Worm (Caenorhabditis elegans) whole organism, L4 larva: ENCODE results near the gene acr-20.
A peak's percentile ranks its signal among the peaks of the same experiment; 100 is the strongest.

Experiments used
- D1046.2 ChIP-seq: fragments of 200-800 bp; sonication (Bioruptor generic); IDR thresholded peaks from 2 replicates; pipeline ENCODE4 v1.3.6; 2022; ENCODE audit warnings: missing genetic modification characterization, missing compliant biosample characterization
- F44E2.7 ChIP-seq: fragments of 200-800 bp; sonication (Bioruptor generic); IDR thresholded peaks from 2 replicates; pipeline ENCODE4 v2.1.2; 2022; ENCODE audit warnings: missing genetic modification characterization, missing compliant biosample characterization
- F49E8.2 ChIP-seq: sonication (generic microtip); optimal IDR thresholded peaks from 2 replicates; lab custom pipeline; 2016; ENCODE audit warnings: missing compliant biosample characterization, mild to moderate bottlenecking, missing genetic modification characterization, borderline replicate concordance
- T20F7.1 ChIP-seq: fragments of 200-800 bp; sonication (Bioruptor generic); optimal IDR thresholded peaks from 2 replicates; lab custom pipeline; 2018; ENCODE audit warnings: mild to moderate bottlenecking, missing genetic modification characterization, missing compliant biosample characterization
- Y48G9A.11 ChIP-seq: fragments of 200-800 bp; sonication (Bioruptor generic); IDR thresholded peaks from 2 replicates; pipeline ENCODE4 v1.3.6; 2022; ENCODE audit warnings: missing genetic modification reagents, missing genetic modification characterization, missing compliant biosample characterization
- ZK337.2 ChIP-seq: fragments of 200-800 bp; sonication (Bioruptor generic); IDR thresholded peaks from 2 replicates; pipeline ENCODE4 v1.3.6; 2022; ENCODE audit warnings: missing genetic modification reagents, missing genetic modification characterization, missing compliant biosample characterization
- ZK546.5 ChIP-seq, 2 experiments: sonication (generic microtip); optimal IDR thresholded peaks; 2 replicates each; lab custom pipeline; 2017; ENCODE audit warnings: missing biosample characterization in 2 of 2, missing genetic modification characterization in 2 of 2
- aha-1 ChIP-seq: fragments of 150-350 bp; peaks from one replicate; lab custom pipeline; 2014; ENCODE audit warnings: missing biosample characterization, missing genetic modification characterization
- attf-4 ChIP-seq: sonication (generic microtip); optimal IDR thresholded peaks from 3 replicates; lab custom pipeline; 2017; ENCODE audit warnings: missing biosample characterization, missing genetic modification characterization
- ceh-20 ChIP-seq: fragments of 200-800 bp; sonication (Bioruptor generic); IDR thresholded peaks from 2 replicates; pipeline ENCODE4 v1.3.6; 2022; ENCODE audit warnings: missing genetic modification reagents, missing genetic modification characterization, missing compliant biosample characterization
- ceh-32 ChIP-seq: sonication (generic microtip); optimal IDR thresholded peaks from 2 replicates; lab custom pipeline; 2016; ENCODE audit warnings: mild to moderate bottlenecking, missing genetic modification characterization, missing compliant biosample characterization; ENCODE audit not compliant: poor library complexity
- ceh-82 ChIP-seq: sonication (generic microtip); optimal IDR thresholded peaks from 2 replicates; lab custom pipeline; 2017; ENCODE audit warnings: missing biosample characterization, missing genetic modification characterization
- daf-16 ChIP-seq, 3 experiments: sonication (generic microtip); optimal IDR thresholded peaks; 2 replicates each; lab custom pipeline; 2016 to 2017; ENCODE audit warnings: missing genetic modification characterization in 3 of 3, missing genetic modification reagents in 3 of 3, mild to moderate bottlenecking in 2 of 3, missing compliant biosample characterization in 2 of 3, missing biosample characterization in 1 of 3, moderate library complexity in 1 of 3
- daf-19 ChIP-seq: fragments of 200-800 bp; sonication (Bioruptor generic); conservative IDR thresholded peaks from 2 replicates; pipeline ENCODE4 v1.3.6; 2022; ENCODE audit warnings: missing genetic modification characterization, missing compliant biosample characterization
- dmd-8 ChIP-seq: fragments of 200-800 bp; sonication (Bioruptor generic); IDR thresholded peaks from 2 replicates; pipeline ENCODE4 v1.3.6; 2022; ENCODE audit warnings: missing genetic modification characterization, missing compliant biosample characterization
- dpl-1 ChIP-seq: fragments of 150-350 bp; optimal IDR thresholded peaks from 2 replicates; lab custom pipeline; 2014; ENCODE audit warnings: missing biosample characterization, missing genetic modification reagents, missing genetic modification characterization
- egl-27 ChIP-seq: sonication (generic microtip); optimal IDR thresholded peaks from 3 replicates; lab custom pipeline; 2017; ENCODE audit warnings: missing biosample characterization, missing genetic modification reagents, missing genetic modification characterization
- egl-43 ChIP-seq: fragments of 200-800 bp; sonication (Bioruptor generic); IDR thresholded peaks from 2 replicates; pipeline ENCODE4 v1.3.6; 2022; ENCODE audit warnings: missing genetic modification reagents, missing genetic modification characterization, missing compliant biosample characterization
- hlh-30 ChIP-seq: sonication (generic microtip); optimal IDR thresholded peaks from 2 replicates; lab custom pipeline; 2017; ENCODE audit warnings: antibody characterized with exemption, mild to moderate bottlenecking, missing genetic modification characterization, missing compliant biosample characterization; ENCODE audit not compliant: insufficient read depth
- jun-1 ChIP-seq: fragments of 150-350 bp; optimal IDR thresholded peaks from 2 replicates; lab custom pipeline; 2014; ENCODE audit warnings: missing biosample characterization, missing genetic modification reagents, missing genetic modification characterization
- lim-7 ChIP-seq: fragments of 200-800 bp; sonication (Bioruptor generic); IDR thresholded peaks from 2 replicates; pipeline ENCODE4 v1.3.6; 2022; ENCODE audit warnings: missing genetic modification characterization, missing compliant biosample characterization
- lin-29 ChIP-seq: fragments of 200-800 bp; sonication (Bioruptor generic); IDR thresholded peaks from 2 replicates; pipeline ENCODE4 v1.3.6; 2022; ENCODE audit warnings: missing genetic modification reagents, missing genetic modification characterization, missing compliant biosample characterization
- lin-38 ChIP-seq: fragments of 200-800 bp; sonication (Bioruptor generic); IDR thresholded peaks from 2 replicates; pipeline ENCODE4 v1.3.6; 2022; ENCODE audit warnings: missing genetic modification reagents, missing genetic modification characterization, missing compliant biosample characterization
- lsy-2 ChIP-seq, 2 experiments: fragments of 150-350 bp in 1 of 2; sonication (generic microtip) in 1 of 2; optimal IDR thresholded peaks; 2 replicates each; lab custom pipeline; 2014 to 2017; ENCODE audit warnings: missing biosample characterization in 2 of 2, missing genetic modification characterization in 2 of 2
- madf-9 ChIP-seq: fragments of 200-800 bp; sonication (Bioruptor generic); conservative IDR thresholded peaks from 2 replicates; pipeline ENCODE4 v1.3.6; 2022; ENCODE audit warnings: missing genetic modification reagents, missing genetic modification characterization, missing compliant biosample characterization
- mdl-1 ChIP-seq, 2 experiments: fragments of 150-350 bp in 1 of 2; sonication (generic microtip) in 1 of 2; optimal IDR thresholded peaks; 2 replicates each; lab custom pipeline; 2014 to 2017; ENCODE audit warnings: missing biosample characterization in 2 of 2, missing genetic modification characterization in 2 of 2
- mes-2 ChIP-seq: sonication (generic microtip); optimal IDR thresholded peaks from 2 replicates; lab custom pipeline; 2016; ENCODE audit warnings: missing genotype, mild to moderate bottlenecking, missing genetic modification characterization, missing compliant biosample characterization; ENCODE audit not compliant: poor library complexity, severe bottlenecking
- mxl-2 ChIP-seq: fragments of 200-800 bp; sonication (Bioruptor generic); conservative IDR thresholded peaks from 2 replicates; pipeline ENCODE4 v1.3.6; 2022; ENCODE audit warnings: missing genetic modification reagents, missing genetic modification characterization, missing compliant biosample characterization
- mxl-3 ChIP-seq: fragments of 200-800 bp; sonication (Bioruptor generic); optimal IDR thresholded peaks from 2 replicates; lab custom pipeline; 2018; ENCODE audit warnings: mild to moderate bottlenecking, missing genetic modification characterization, missing compliant biosample characterization
- nhr-10 ChIP-seq: fragments of 150-350 bp; optimal IDR thresholded peaks from 2 replicates; lab custom pipeline; 2014; ENCODE audit warnings: missing biosample characterization, missing genetic modification characterization
- nhr-237 ChIP-seq: sonication (generic microtip); optimal IDR thresholded peaks from 2 replicates; lab custom pipeline; 2017; ENCODE audit warnings: missing biosample characterization, missing genetic modification characterization
- nhr-25 ChIP-seq: sonication (generic microtip); optimal IDR thresholded peaks from 2 replicates; lab custom pipeline; 2017; ENCODE audit warnings: missing genetic modification characterization, mild to moderate bottlenecking, missing compliant biosample characterization, antibody characterized with exemption, moderate library complexity, borderline replicate concordance; ENCODE audit not compliant: insufficient read depth
- nhr-41 ChIP-seq: fragments of 200-800 bp; sonication (Bioruptor generic); IDR thresholded peaks from 2 replicates; pipeline ENCODE4 v1.3.6; 2022; ENCODE audit warnings: missing genetic modification reagents, missing genetic modification characterization, missing compliant biosample characterization
- nhr-76 ChIP-seq: fragments of 150-350 bp; optimal IDR thresholded peaks from 2 replicates; lab custom pipeline; 2014; ENCODE audit warnings: missing biosample characterization, missing genetic modification characterization
- nhr-77 ChIP-seq: fragments of 150-350 bp; optimal IDR thresholded peaks from 2 replicates; lab custom pipeline; 2014; ENCODE audit warnings: missing biosample characterization, missing genetic modification characterization
- pha-4 ChIP-seq, 2 experiments: fragments of 150-350 bp in 1 of 2; fragments of 200-800 bp in 1 of 2; sonication (Bioruptor generic) in 1 of 2; IDR thresholded peaks in 1 of 2; optimal IDR thresholded peaks in 1 of 2; 2 replicates each; pipeline versions ENCODE4 v1.3.6 to Lab custom; 2014 to 2022; ENCODE audit warnings: missing genetic modification characterization in 2 of 2, missing genetic modification reagents in 2 of 2, missing biosample characterization in 1 of 2, missing compliant biosample characterization in 1 of 2
- php-3 ChIP-seq: fragments of 200-800 bp; sonication (Bioruptor generic); IDR thresholded peaks from 2 replicates; pipeline ENCODE4 v1.3.6; 2022; ENCODE audit warnings: missing genetic modification reagents, missing genetic modification characterization, missing compliant biosample characterization
- pqm-1 ChIP-seq: sonication (generic microtip); optimal IDR thresholded peaks from 2 replicates; lab custom pipeline; 2017; ENCODE audit warnings: missing biosample characterization, missing genetic modification characterization
- snpc-4 ChIP-seq: fragments of 150-350 bp; optimal IDR thresholded peaks from 2 replicates; lab custom pipeline; 2014; ENCODE audit warnings: missing biosample characterization, missing genetic modification characterization
- unc-130 ChIP-seq: sonication (generic microtip); optimal IDR thresholded peaks from 2 replicates; lab custom pipeline; 2016; ENCODE audit warnings: missing genetic modification reagents, missing genetic modification characterization, missing compliant biosample characterization
- vab-7 ChIP-seq: fragments of 200-800 bp; sonication (Bioruptor generic); IDR thresholded peaks from 2 replicates; pipeline ENCODE4 v1.3.6; 2022; ENCODE audit warnings: missing genetic modification reagents, missing genetic modification characterization, missing compliant biosample characterization

The acr-20 gene

ce11 chrII:14415427-14415826 is 37.7 kb upstream of the acr-20 start (continued):
- peak; percentile 6 for TF ChIP-seq pqm-1 (tag; lab: Kevin White, UChicago)
- no peak for TF ChIP-seq daf-19 (GFP tag; lab: Robert Waterston, UW)
- TF ChIP-seq ceh-82 (tag; lab: Kevin White, UChicago), result no peak
- no peak for TF ChIP-seq D1046.2
- TF ChIP-seq attf-4 (tag; lab: Kevin White, UChicago), result no peak
- TF ChIP-seq ceh-32 (tag; lab: Kevin White, UChicago), result no peak
- TF ChIP-seq egl-27, result no peak
- no peak for TF ChIP-seq pha-4 (GFP tag; IDR thresholded peaks at IDR 0.05; lab: Robert Waterston, UW)
- TF ChIP-seq pha-4 (tag; optimal IDR thresholded peaks at IDR 0.05; lab: Kevin White, UChicago), result no peak

- TF ChIP-seq dmd-8 (no peak), mes-2 (tag; lab: Kevin White, UChicago) (no peak), daf-16 (GFP tag; optimal IDR thresholded peaks at IDR 0.05; lab: Kevin White, UChicago) (no peak), daf-16 (tag; optimal IDR thresholded peaks at IDR 0.05; lab: Kevin White, UChicago) (no peak)
These were observed 36.0 kb upstream of the acr-20 start for ce11 chrII:14413709-14414108.

- TF ChIP-seq vab-7 (GFP tag; lab: Robert Waterston, UW) (no peak), mdl-1 (tag; optimal IDR thresholded peaks at IDR 0.05; lab: Kevin White, UChicago) (no peak), ZK337.2 (no peak), Y48G9A.11 (GFP tag; lab: Robert Waterston, UW) (no peak), dpl-1 (peak; percentile 1), daf-19 (GFP tag; lab: Robert Waterston, UW) (0 out of 2 replicates have a peak, but pooled peaks have one; percentile 40), ceh-32 (tag; lab: Kevin White, UChicago) (no peak), jun-1 (tag; lab: Kevin White, UChicago) (no peak)
These were observed 35.4 kb upstream of the acr-20 start, which contains the start of gene exl-1 for ce11 chrII:14413035-14413525. Gene exl-1 (minus strand): TSS chrII:14413475.

- TF ChIP-seq vab-7 (GFP tag; lab: Robert Waterston, UW) (no peak), lin-38 (peak; percentile 54), unc-130 (GFP tag; lab: Kevin White, UChicago) (peak; percentile 73), hlh-30 (tag; lab: Kevin White, UChicago) (no peak), mxl-3 (GFP tag; lab: Kevin White, UChicago) (no peak), F49E8.2 (tag; lab: Kevin White, UChicago) (peak; percentile 66), pqm-1 (tag; lab: Kevin White, UChicago) (no peak), nhr-76 (tag; lab: Kevin White, UChicago) (no peak), lin-29 (no peak), F44E2.7 (GFP tag; lab: Robert Waterston, UW) (no peak), aha-1 (tag; lab: Kevin White, UChicago) (no peak), nhr-10 (tag; lab: Kevin White, UChicago) (no peak), nhr-25 (tag; lab: Kevin White, UChicago) (no peak), php-3 (no peak), daf-19 (GFP tag; lab: Robert Waterston, UW) (no peak), nhr-237 (tag; lab: Kevin White, UChicago) (no peak), egl-43 (GFP tag; lab: Robert Waterston, UW) (no peak), madf-9 (GFP tag; lab: Robert Waterston, UW) (no peak), ZK337.2 (no peak), mxl-2 (GFP tag; lab: Robert Waterston, UW) (no peak), ceh-20 (GFP tag; lab: Robert Waterston, UW) (no peak), lim-7 (no peak), nhr-41 (no peak), nhr-77 (no peak), T20F7.1 (GFP tag; lab: Kevin White, UChicago) (no peak), mdl-1 (tag; optimal IDR thresholded peaks at IDR 0.05; lab: Kevin White, UChicago) (no peak), lsy-2 (tag; optimal IDR thresholded peaks at IDR 0.05; lab: Kevin White, UChicago) (peak in 1 of 2 experiments; percentile 70), ZK546.5 (tag; optimal IDR thresholded peaks at IDR 0.05; lab: Kevin White, UChicago) (no peak), snpc-4 (tag; lab: Kevin White, UChicago) (no peak)
These were observed 33.1 kb upstream of the acr-20 start, which contains the start of gene dsb-2 for ce11 chrII:14410768-14411167. Gene dsb-2 (plus strand): TSS chrII:14411095.
